Fruit fly (Drosophila melanogaster) whole organism, embryonic: ENCODE data around the gene pbl.

ENCODE experiments used
- ATbp ChIP-seq: fragments of 200-800 bp; sonication (Bioruptor generic); optimal IDR thresholded peaks from 2 replicates; lab custom pipeline; 2017; ENCODE audit warnings: missing biosample characterization, mild to moderate bottlenecking, missing genetic modification characterization, missing genetic modification reagents
- Ada2b ChIP-seq: fragments of 200-800 bp; sonication (Bioruptor generic); IDR thresholded peaks from 2 replicates; pipeline ENCODE4 v1.3.6; 2022; ENCODE audit warnings: missing biosample characterization, missing genetic modification characterization
- CG10147 ChIP-seq: fragments of 200-800 bp; sonication (Bioruptor generic); optimal IDR thresholded peaks from 2 replicates; lab custom pipeline; 2019; ENCODE audit warnings: missing biosample characterization, mild to moderate bottlenecking, missing genetic modification characterization, moderate library complexity
- CG10654 ChIP-seq: fragments of 200-800 bp; sonication (Bioruptor generic); optimal IDR thresholded peaks from 2 replicates; lab custom pipeline; 2016; ENCODE audit warnings: missing biosample characterization, missing genetic modification characterization
- CG11093 ChIP-seq: fragments of 200-800 bp; sonication (Bioruptor generic); IDR thresholded peaks from 3 replicates; pipeline ENCODE4 v1.3.6; 2022; ENCODE audit warnings: missing biosample characterization, missing genetic modification characterization
- CG12391 ChIP-seq: fragments of 200-800 bp; sonication (Bioruptor generic); optimal IDR thresholded peaks from 3 replicates; lab custom pipeline; 2018; ENCODE audit warnings: missing biosample characterization, mild to moderate bottlenecking, missing genetic modification characterization, moderate library complexity
- CG17802 ChIP-seq: fragments of 200-800 bp; sonication (Bioruptor generic); optimal IDR thresholded peaks from 2 replicates; lab custom pipeline; 2018; ENCODE audit warnings: missing biosample characterization, mild to moderate bottlenecking, missing genetic modification characterization, moderate library complexity
- CG18619 ChIP-seq: fragments of 200-800 bp; sonication (Bioruptor generic); optimal IDR thresholded peaks from 3 replicates; lab custom pipeline; 2017; ENCODE audit warnings: missing biosample characterization, mild to moderate bottlenecking, missing genetic modification characterization
- CG32767 ChIP-seq: fragments of 200-800 bp; sonication (Bioruptor generic); IDR thresholded peaks from 2 replicates; pipeline ENCODE4 v1.3.6; 2022; ENCODE audit warnings: missing biosample characterization, missing genetic modification characterization
- CG34224 ChIP-seq: fragments of 200-800 bp; sonication (Bioruptor generic); IDR thresholded peaks from 3 replicates; pipeline ENCODE4 v1.3.6; 2022; ENCODE audit warnings: missing biosample characterization, missing genetic modification characterization; ENCODE audit not compliant: partially characterized antibody
- CG4360 ChIP-seq: fragments of 200-800 bp; sonication (Bioruptor generic); IDR thresholded peaks from 2 replicates; pipeline ENCODE4 v1.3.6; 2022; ENCODE audit warnings: missing biosample characterization, missing genetic modification characterization
- CG43689 ChIP-seq: fragments of 200-800 bp; sonication (Bioruptor generic); IDR thresholded peaks from 2 replicates; pipeline ENCODE4 v1.3.6; 2022; ENCODE audit warnings: missing biosample characterization, missing genetic modification characterization
- CG4617 ChIP-seq: fragments of 200-800 bp; sonication (Bioruptor generic); optimal IDR thresholded peaks from 3 replicates; lab custom pipeline; 2016; ENCODE audit warnings: missing biosample characterization, missing genetic modification characterization, borderline replicate concordance
- CG5953 ChIP-seq: fragments of 200-800 bp; sonication (Bioruptor generic); IDR thresholded peaks from 2 replicates; pipeline ENCODE4 v1.3.6; 2022; ENCODE audit warnings: missing biosample characterization, missing genetic modification characterization
- CG6765 ChIP-seq: fragments of 200-800 bp; sonication (Bioruptor generic); optimal IDR thresholded peaks from 3 replicates; lab custom pipeline; 2017; ENCODE audit warnings: missing biosample characterization, mild to moderate bottlenecking, missing genetic modification characterization
- CG9215 ChIP-seq: fragments of 200-800 bp; sonication (Bioruptor generic); IDR thresholded peaks from 2 replicates; pipeline ENCODE4 v1.3.6; 2022; ENCODE audit warnings: missing biosample characterization, missing genetic modification characterization
- CG9797 ChIP-seq: fragments of 200-800 bp; sonication (Bioruptor generic); optimal IDR thresholded peaks from 3 replicates; lab custom pipeline; 2018; ENCODE audit warnings: missing biosample characterization, mild to moderate bottlenecking, missing genetic modification characterization
- Chrac-16 ChIP-seq: fragments of 200-800 bp; sonication (Bioruptor generic); optimal IDR thresholded peaks from 3 replicates; lab custom pipeline; 2016; ENCODE audit warnings: missing biosample characterization, missing genetic modification characterization
- Dad ChIP-seq: fragments of 200-800 bp; sonication (Bioruptor generic); optimal IDR thresholded peaks from 3 replicates; lab custom pipeline; 2016; ENCODE audit warnings: missing biosample characterization, missing genetic modification characterization
- Doc2 ChIP-seq: fragments of 200-800 bp; sonication (Bioruptor generic); IDR thresholded peaks from 2 replicates; pipeline ENCODE4 v1.3.6; 2022; ENCODE audit warnings: missing biosample characterization, missing genetic modification characterization
- Drgx ChIP-seq: fragments of 200-800 bp; sonication (Bioruptor generic); IDR thresholded peaks from 2 replicates; pipeline ENCODE4 v1.3.6; 2022; ENCODE audit warnings: missing biosample characterization, missing genetic modification characterization
- GATAe ChIP-seq: fragments of 200-800 bp; sonication (Bioruptor generic); conservative IDR thresholded peaks from 2 replicates; pipeline ENCODE4 v1.3.6; 2022; ENCODE audit warnings: missing biosample characterization, missing genetic modification characterization
- Lpt ChIP-seq: fragments of >200 bp; optimal IDR thresholded peaks from 2 replicates; lab custom pipeline; 2018; ENCODE audit warnings: missing biosample characterization, missing genetic modification characterization
- Sin3A ChIP-seq: fragments of >200 bp; optimal IDR thresholded peaks from 2 replicates; lab custom pipeline; 2018
- Sox102F ChIP-seq: fragments of 200-800 bp; sonication (Bioruptor generic); optimal IDR thresholded peaks from 2 replicates; lab custom pipeline; 2018; ENCODE audit warnings: missing biosample characterization, mild to moderate bottlenecking, missing genetic modification characterization, moderate library complexity
- Sry-δ ChIP-seq: fragments of 200-800 bp; sonication (Bioruptor generic); optimal IDR thresholded peaks from 2 replicates; lab custom pipeline; 2016; ENCODE audit warnings: missing biosample characterization, missing genetic modification characterization
- al ChIP-seq: fragments of 200-800 bp; sonication (Bioruptor generic); IDR thresholded peaks from 2 replicates; pipeline ENCODE4 v1.3.6; 2022; ENCODE audit warnings: missing biosample characterization, missing genetic modification characterization
- ato ChIP-seq: fragments of 200-800 bp; sonication (Bioruptor generic); IDR thresholded peaks from 2 replicates; pipeline ENCODE4 v1.3.6; 2022; ENCODE audit warnings: missing biosample characterization, missing genetic modification characterization; ENCODE audit not compliant: partially characterized antibody
- dpn ChIP-seq, 2 experiments: fragments of 200-800 bp; sonication (Bioruptor generic); optimal IDR thresholded peaks; 3 replicates each; lab custom pipeline; 2016; ENCODE audit warnings: missing biosample characterization in 2 of 2, missing genetic modification characterization in 2 of 2
- eve ChIP-seq, 2 experiments: fragments of >200 bp; optimal IDR thresholded peaks; 2 replicates each; lab custom pipeline; 2017; ENCODE audit warnings: missing biosample characterization in 2 of 2, missing genetic modification characterization in 2 of 2
- exex ChIP-seq: fragments of 200-800 bp; sonication (Bioruptor generic); optimal IDR thresholded peaks from 4 replicates; lab custom pipeline; 2018; ENCODE audit warnings: missing biosample characterization, mild to moderate bottlenecking, missing genetic modification characterization, moderate library complexity
- fd3F ChIP-seq: fragments of 200-800 bp; sonication (Bioruptor generic); optimal IDR thresholded peaks from 2 replicates; lab custom pipeline; 2018; ENCODE audit warnings: missing biosample characterization, mild to moderate bottlenecking, missing genetic modification characterization, moderate library complexity
- grau ChIP-seq: fragments of 200-800 bp; optimal IDR thresholded peaks from 3 replicates; lab custom pipeline; 2019; ENCODE audit warnings: missing biosample characterization, mild to moderate bottlenecking, missing genetic modification characterization, moderate library complexity
- gsb-n ChIP-seq: fragments of 200-800 bp; sonication (Bioruptor generic); optimal IDR thresholded peaks from 3 replicates; lab custom pipeline; 2018; ENCODE audit warnings: missing biosample characterization, mild to moderate bottlenecking, missing genetic modification characterization
- insv ChIP-seq, 2 experiments: fragments of 200-800 bp; sonication (Bioruptor generic); optimal IDR thresholded peaks; 3 replicates each; lab custom pipeline; 2016 to 2018; ENCODE audit warnings: missing biosample characterization in 2 of 2, missing genetic modification characterization in 2 of 2
- knrl ChIP-seq: fragments of 200-800 bp; sonication (Bioruptor generic); IDR thresholded peaks from 3 replicates; pipeline ENCODE4 v1.3.6; 2022; ENCODE audit warnings: missing biosample characterization, missing genetic modification characterization; ENCODE audit not compliant: partially characterized antibody
- lilli ChIP-seq: fragments of 200-800 bp; sonication (Bioruptor generic); optimal IDR thresholded peaks from 3 replicates; lab custom pipeline; 2016; ENCODE audit warnings: missing biosample characterization, missing genetic modification characterization
- odd ChIP-seq: fragments of 200-800 bp; sonication (Bioruptor generic); optimal IDR thresholded peaks from 2 replicates; lab custom pipeline; 2017; ENCODE audit warnings: missing biosample characterization, mild to moderate bottlenecking, missing genetic modification characterization
- org-1 ChIP-seq: fragments of 200-800 bp; sonication (Bioruptor generic); optimal IDR thresholded peaks from 2 replicates; lab custom pipeline; 2017; ENCODE audit warnings: missing biosample characterization, missing genetic modification characterization
- peb ChIP-seq: fragments of 200-800 bp; sonication (Bioruptor generic); IDR thresholded peaks from 2 replicates; pipeline ENCODE4 v1.3.6; 2022; ENCODE audit warnings: missing biosample characterization, missing genetic modification characterization
- psq ChIP-seq: fragments of 200-800 bp; sonication (Bioruptor generic); optimal IDR thresholded peaks from 2 replicates; lab custom pipeline; 2017; ENCODE audit warnings: missing biosample characterization, missing genetic modification characterization
- seq ChIP-seq: fragments of 200-800 bp; sonication (Bioruptor generic); IDR thresholded peaks from 2 replicates; pipeline ENCODE4 v1.3.6; 2022; ENCODE audit warnings: missing biosample characterization, missing genetic modification characterization
- sisA ChIP-seq: fragments of 200-800 bp; sonication (Bioruptor generic); IDR thresholded peaks from 2 replicates; pipeline ENCODE4 v1.3.6; 2022; ENCODE audit warnings: missing biosample characterization, missing genetic modification characterization
- slbo ChIP-seq: fragments of 200-800 bp; sonication (Bioruptor generic); IDR thresholded peaks from 2 replicates; pipeline ENCODE4 v1.3.6; 2022; ENCODE audit warnings: missing biosample characterization, missing genetic modification characterization
- tin ChIP-seq: fragments of 200-800 bp; sonication (Bioruptor generic); optimal IDR thresholded peaks from 3 replicates; lab custom pipeline; 2016; ENCODE audit warnings: missing biosample characterization, missing genetic modification characterization
- toy ChIP-seq: fragments of 200-800 bp; sonication (Bioruptor generic); IDR thresholded peaks from 2 replicates; pipeline ENCODE4 v1.3.6; 2022; ENCODE audit warnings: missing biosample characterization, missing genetic modification characterization
- twi ChIP-seq: fragments of 200-800 bp; optimal IDR thresholded peaks from 2 replicates; lab custom pipeline; 2019; ENCODE audit warnings: missing biosample characterization, mild to moderate bottlenecking, missing genetic modification characterization, moderate library complexity
- vfl ChIP-seq: fragments of 200-800 bp; sonication (Bioruptor generic); optimal IDR thresholded peaks from 2 replicates; lab custom pipeline; 2016; ENCODE audit warnings: missing biosample characterization, missing genetic modification characterization
- zen2 ChIP-seq: fragments of 200-800 bp; sonication (Bioruptor generic); IDR thresholded peaks from 3 replicates; pipeline ENCODE4 v1.3.6; 2022; ENCODE audit warnings: missing biosample characterization, missing genetic modification characterization; ENCODE audit not compliant: partially characterized antibody

pbl gene

DNA sequence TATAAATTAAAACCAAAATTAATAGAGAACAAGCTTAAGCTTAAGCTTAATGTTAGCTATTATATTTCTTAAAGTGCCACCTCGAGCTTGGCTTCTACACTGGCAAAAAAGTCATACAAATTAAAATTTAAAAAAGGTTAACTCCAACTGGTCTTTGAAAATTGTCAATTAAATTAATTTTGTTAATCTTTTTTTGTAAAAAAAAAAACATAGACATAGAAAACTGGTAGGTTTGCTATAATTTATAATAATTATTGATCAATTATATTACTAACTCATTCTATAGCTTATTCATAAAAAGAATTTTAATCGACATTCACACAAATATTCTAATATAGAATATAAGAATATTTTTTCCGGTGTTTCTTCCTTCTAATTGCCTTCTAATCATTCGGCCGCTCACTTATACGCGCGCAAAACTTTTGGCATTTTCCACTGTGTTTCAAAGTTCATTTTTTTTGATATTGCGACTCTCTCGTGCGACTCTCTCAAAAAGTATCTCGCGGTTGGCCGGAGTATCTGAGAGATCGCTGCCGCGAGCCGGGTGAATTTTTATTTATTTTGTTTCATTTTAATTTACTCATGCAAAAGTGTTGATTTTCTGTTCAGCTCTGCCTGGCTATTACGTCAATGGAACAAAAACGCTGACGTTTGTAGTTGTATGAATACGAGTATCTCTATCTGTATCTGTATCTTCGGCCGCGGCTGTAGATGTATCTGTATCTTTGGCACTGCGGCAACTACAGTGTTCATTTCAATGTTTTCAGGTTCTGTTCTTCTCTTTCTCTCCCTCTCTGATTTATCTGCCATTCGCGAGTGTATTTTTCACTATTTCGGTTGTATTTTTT lies 55.8 kb downstream of the pbl start (continued):
- no peak for TF ChIP-seq knrl (GFP tag; lab: Robert Waterston, UW)
- TF ChIP-seq slbo (GFP tag; lab: Robert Waterston, UW): peak; percentile 92
- peak; percentile 24 for TF ChIP-seq ATbp (GFP tag; lab: Kevin White, UChicago)
- peak; percentile 23; the same call in 1 of the 2 replicates for TF ChIP-seq Drgx
- TF ChIP-seq Sry-δ (GFP tag; lab: Kevin White, UChicago): no peak
- TF ChIP-seq seq (GFP tag; lab: Robert Waterston, UW): peak; percentile 74
- peak; percentile 90 for TF ChIP-seq CG10147 (GFP tag; lab: Kevin White, UChicago)
- TF ChIP-seq eve (GFP tag; optimal IDR thresholded peaks at IDR 0.05; lab: Kevin White, UChicago): no peak
- TF ChIP-seq al (GFP tag; lab: Robert Waterston, UW): peak; percentile 87
- TF ChIP-seq twi (tag; lab: Kevin White, UChicago): peak; percentile 18
- no peak for TF ChIP-seq Doc2 (GFP tag; lab: Robert Waterston, UW)
- TF ChIP-seq CG4617 (GFP tag; lab: Kevin White, UChicago): peak; percentile 30
- TF ChIP-seq CG4360 (GFP tag; lab: Robert Waterston, UW): no peak
- peak; percentile 42 for TF ChIP-seq org-1 (GFP tag; lab: Kevin White, UChicago)
- TF ChIP-seq CG34224: peak; percentile 34; the same call in 1 of the 3 replicates
- TF ChIP-seq Sox102F (GFP tag; lab: Kevin White, UChicago): peak; percentile 92
- TF ChIP-seq CG43689 (GFP tag; lab: Robert Waterston, UW): peak; percentile 68; the same call in 1 of the 2 replicates
- no peak for TF ChIP-seq ato (GFP tag; lab: Robert Waterston, UW)
- peak; percentile 91 for TF ChIP-seq CG18619 (GFP tag; lab: Kevin White, UChicago)
- TF ChIP-seq Dad (GFP tag; lab: Kevin White, UChicago): no peak
- peak; percentile 81 for TF ChIP-seq Chrac-16 (GFP tag; lab: Kevin White, UChicago)
- no peak for TF ChIP-seq peb (GFP tag; lab: Robert Waterston, UW)
- peak; percentile 65 for TF ChIP-seq lilli
- TF ChIP-seq fd3F: peak; percentile 89
- TF ChIP-seq exex (tag; lab: Kevin White, UChicago): peak; percentile 75
- TF ChIP-seq CG11093 (GFP tag; lab: Robert Waterston, UW): peak; percentile 61; the same call in 2 of the 3 replicates
- TF ChIP-seq odd: peak; percentile 84
- TF ChIP-seq toy (GFP tag; lab: Robert Waterston, UW): 0 out of 2 replicates have a peak, but pooled peaks have one; percentile 35
- TF ChIP-seq CG9215 (GFP tag; lab: Robert Waterston, UW): peak; percentile 81
- no peak for TF ChIP-seq CG17802 (tag; lab: Kevin White, UChicago)
- TF ChIP-seq CG12391: peak; percentile 90
- TF ChIP-seq sisA (GFP tag; lab: Robert Waterston, UW): peak; percentile 64
- no peak for TF ChIP-seq Lpt (GFP tag; lab: Kevin White, UChicago)
- peak; percentile 57; the same call in 1 of the 2 replicates for TF ChIP-seq GATAe (GFP tag; lab: Robert Waterston, UW)
- peak; percentile 86 for TF ChIP-seq CG6765 (GFP tag; lab: Kevin White, UChicago)
- TF ChIP-seq dpn (GFP tag; optimal IDR thresholded peaks at IDR 0.05; lab: Kevin White, UChicago): peak in 1 of 2 experiments; percentile 71
- TF ChIP-seq Ada2b (GFP tag; lab: Robert Waterston, UW): peak; percentile 79
- TF ChIP-seq CG5953 (GFP tag; lab: Robert Waterston, UW): peak; percentile 45
- peak; percentile 65 for TF ChIP-seq tin (GFP tag; lab: Kevin White, UChicago)
- peak; percentile 93 for TF ChIP-seq CG32767 (GFP tag; lab: Robert Waterston, UW)
- TF ChIP-seq zen2: no peak
- no peak for TF ChIP-seq CG9797 (GFP tag; lab: Kevin White, UChicago)
- TF ChIP-seq psq (GFP tag; lab: Kevin White, UChicago): peak; percentile 47
- peak; percentile 53 for TF ChIP-seq CG10654 (GFP tag; lab: Kevin White, UChicago)
- no peak for TF ChIP-seq Sin3A (lab: Kevin White, UChicago)
- TF ChIP-seq insv (GFP tag; optimal IDR thresholded peaks at IDR 0.05; lab: Kevin White, UChicago): peak in 1 of 2 experiments; percentile 10
- peak; percentile 85 for TF ChIP-seq grau
- TF ChIP-seq gsb-n (tag; lab: Kevin White, UChicago): peak; percentile 69
- no peak for TF ChIP-seq vfl (GFP tag; lab: Kevin White, UChicago)
